Worm (Caenorhabditis elegans) whole organism, L1 larva: ENCODE results near the gene eri-1.

ENCODE experiments used
- F16B12.6 ChIP-seq: fragments of 150-350 bp; optimal IDR thresholded peaks from 2 replicates; lab custom pipeline; 2014; ENCODE audit warnings: missing biosample characterization, missing genetic modification characterization
- Y116A8C.19 ChIP-seq: sonication (generic microtip); optimal IDR thresholded peaks from 2 replicates; lab custom pipeline; 2016; ENCODE audit warnings: missing compliant biosample characterization, missing genetic modification characterization, borderline replicate concordance
- aha-1 ChIP-seq: fragments of 150-350 bp; optimal IDR thresholded peaks from 2 replicates; lab custom pipeline; 2014; ENCODE audit warnings: missing biosample characterization, missing genetic modification characterization
- aly-2 ChIP-seq: fragments of 150-350 bp; optimal IDR thresholded peaks from 2 replicates; lab custom pipeline; 2014; ENCODE audit warnings: missing biosample characterization, missing genetic modification characterization
- blmp-1 ChIP-seq: fragments of 150-350 bp; optimal IDR thresholded peaks from 2 replicates; lab custom pipeline; 2014; ENCODE audit warnings: missing biosample characterization, missing genetic modification characterization
- ceh-8 ChIP-seq: fragments of 200-800 bp; sonication (Bioruptor generic); optimal IDR thresholded peaks from 2 replicates; lab custom pipeline; 2018; ENCODE audit warnings: mild to moderate bottlenecking, missing genetic modification characterization, moderate library complexity, missing compliant biosample characterization
- ceh-82 ChIP-seq, 3 experiments: fragments of 150-350 bp in 1 of 3; sonication (generic microtip) in 2 of 3; optimal IDR thresholded peaks; 2 replicates each; lab custom pipeline; 2014 to 2017; ENCODE audit warnings: missing biosample characterization in 3 of 3, missing genetic modification characterization in 3 of 3
- dsc-1 ChIP-seq: sonication (generic microtip); optimal IDR thresholded peaks from 2 replicates; lab custom pipeline; 2016; ENCODE audit warnings: mild to moderate bottlenecking, missing genetic modification characterization, missing compliant biosample characterization
- efl-1 ChIP-seq, 4 experiments: fragments of 150-350 bp; optimal IDR thresholded peaks in 3 of 4; peaks in 1 of 4; 1 replicate in 1 of 4; 2 replicates in 3 of 4; lab custom pipeline; 2014; ENCODE audit warnings: missing biosample characterization in 2 of 4, missing genetic modification characterization in 2 of 4, missing genetic modification reagents in 2 of 4
- efl-3 ChIP-seq: fragments of 200-800 bp; sonication (Bioruptor generic); optimal IDR thresholded peaks from 2 replicates; lab custom pipeline; 2018; ENCODE audit warnings: mild to moderate bottlenecking, missing genetic modification characterization, missing compliant biosample characterization
- egl-13 ChIP-seq: sonication (generic microtip); optimal IDR thresholded peaks from 2 replicates; lab custom pipeline; 2016; ENCODE audit warnings: missing genotype, missing genetic modification reagents, missing genetic modification characterization, missing compliant biosample characterization
- egl-27 ChIP-seq, 2 experiments: fragments of 150-350 bp in 1 of 2; sonication (generic microtip); optimal IDR thresholded peaks; 3 replicates each; lab custom pipeline; 2017 to 2018; ENCODE audit warnings: missing biosample characterization in 2 of 2, missing genetic modification characterization in 2 of 2, missing genetic modification reagents in 2 of 2
- elt-3 ChIP-seq, 6 experiments: fragments of 150-350 bp in 1 of 6; sonication (generic microtip); optimal IDR thresholded peaks; 2 replicates each; lab custom pipeline; 2017 to 2018; ENCODE audit warnings: missing biosample characterization in 6 of 6, missing genetic modification characterization in 6 of 6, inconsistent platforms in 1 of 6
- ets-5 ChIP-seq: fragments of 200-800 bp; sonication (Bioruptor generic); IDR thresholded peaks from 2 replicates; pipeline ENCODE4 v1.3.6; 2022; ENCODE audit warnings: missing genetic modification characterization, missing compliant biosample characterization
- fkh-4 ChIP-seq: sonication (generic microtip); optimal IDR thresholded peaks from 2 replicates; lab custom pipeline; 2016; ENCODE audit warnings: missing compliant biosample characterization, missing genetic modification characterization, borderline replicate concordance
- fkh-8 ChIP-seq: sonication (generic microtip); optimal IDR thresholded peaks from 2 replicates; lab custom pipeline; 2016; ENCODE audit warnings: mild to moderate bottlenecking, missing genetic modification characterization, missing compliant biosample characterization
- fos-1 ChIP-seq: fragments of 150-350 bp; optimal IDR thresholded peaks from 2 replicates; lab custom pipeline; 2014; ENCODE audit warnings: missing biosample characterization, missing genetic modification characterization
- grh-1 ChIP-seq: fragments of 200-800 bp; sonication (Bioruptor generic); IDR thresholded peaks from 2 replicates; pipeline ENCODE4 v1.3.6; 2022; ENCODE audit warnings: missing genetic modification reagents, missing genetic modification characterization, missing compliant biosample characterization
- hlh-17 ChIP-seq: fragments of 200-800 bp; sonication (Bioruptor generic); optimal IDR thresholded peaks from 2 replicates; lab custom pipeline; 2018; ENCODE audit warnings: missing genetic modification characterization, mild to moderate bottlenecking, missing compliant biosample characterization, moderate library complexity, borderline replicate concordance
- hlh-4 ChIP-seq: sonication (generic microtip); optimal IDR thresholded peaks from 2 replicates; lab custom pipeline; 2016; ENCODE audit warnings: mild to moderate bottlenecking, missing genetic modification characterization, missing compliant biosample characterization
- hpl-2 ChIP-seq: fragments of 150-350 bp; optimal IDR thresholded peaks from 2 replicates; lab custom pipeline; 2014; ENCODE audit warnings: missing biosample characterization, missing genetic modification reagents, missing genetic modification characterization
- irx-1 ChIP-seq: sonication (generic microtip); optimal IDR thresholded peaks from 2 replicates; lab custom pipeline; 2016; ENCODE audit warnings: missing genetic modification characterization, missing compliant biosample characterization
- isw-1 ChIP-seq: fragments of 200-800 bp; sonication (Bioruptor generic); IDR thresholded peaks from 2 replicates; pipeline ENCODE4 v1.3.6; 2022; ENCODE audit warnings: missing genetic modification characterization, missing compliant biosample characterization
- jun-1 ChIP-seq: fragments of 150-350 bp; optimal IDR thresholded peaks from 2 replicates; lab custom pipeline; 2014; ENCODE audit warnings: missing biosample characterization, missing genetic modification reagents, missing genetic modification characterization
- lin-13 ChIP-seq: fragments of 150-350 bp; optimal IDR thresholded peaks from 2 replicates; lab custom pipeline; 2014; ENCODE audit warnings: missing biosample characterization, missing genetic modification reagents, missing genetic modification characterization
- lin-14 ChIP-seq: fragments of 200-800 bp; sonication (Bioruptor generic); optimal IDR thresholded peaks from 2 replicates; lab custom pipeline; 2018; ENCODE audit warnings: mild to moderate bottlenecking, missing genetic modification characterization, moderate library complexity, missing compliant biosample characterization
- lin-35 ChIP-seq, 2 experiments: fragments of 150-350 bp; optimal IDR thresholded peaks; 2 replicates each; lab custom pipeline; 2014; ENCODE audit warnings: missing biosample characterization in 2 of 2, missing genetic modification characterization in 2 of 2, missing genetic modification reagents in 2 of 2
- lin-39 ChIP-seq: fragments of 150-350 bp; optimal IDR thresholded peaks from 2 replicates; lab custom pipeline; 2014; ENCODE audit warnings: missing biosample characterization, missing genetic modification reagents, missing genetic modification characterization
- lir-3 ChIP-seq: sonication (generic microtip); optimal IDR thresholded peaks from 2 replicates; lab custom pipeline; 2016; ENCODE audit warnings: mild to moderate bottlenecking, missing genetic modification characterization, moderate library complexity, missing compliant biosample characterization; ENCODE audit not compliant: poor library complexity
- lsy-2 ChIP-seq, 2 experiments: fragments of 150-350 bp; optimal IDR thresholded peaks; 2 replicates each; lab custom pipeline; 2014; ENCODE audit warnings: missing biosample characterization in 2 of 2, missing genetic modification characterization in 2 of 2
- mdl-1 ChIP-seq, 2 experiments: fragments of 150-350 bp; optimal IDR thresholded peaks; 2 replicates each; lab custom pipeline; 2014 to 2017; ENCODE audit warnings: missing biosample characterization in 2 of 2, missing genetic modification characterization in 2 of 2, inconsistent platforms in 1 of 2
- mef-2 ChIP-seq: fragments of 150-350 bp; optimal IDR thresholded peaks from 2 replicates; lab custom pipeline; 2014; ENCODE audit warnings: missing biosample characterization, missing genetic modification characterization
- mep-1 ChIP-seq: fragments of 150-350 bp; optimal IDR thresholded peaks from 2 replicates; lab custom pipeline; 2014; ENCODE audit warnings: missing biosample characterization, missing genetic modification characterization
- nhr-12 ChIP-seq: sonication (generic microtip); optimal IDR thresholded peaks from 2 replicates; lab custom pipeline; 2017; ENCODE audit warnings: missing biosample characterization, missing genetic modification characterization
- nhr-20 ChIP-seq: sonication (generic microtip); optimal IDR thresholded peaks from 2 replicates; lab custom pipeline; 2016; ENCODE audit warnings: mild to moderate bottlenecking, missing genetic modification characterization, missing compliant biosample characterization
- nhr-28 ChIP-seq: fragments of 150-350 bp; optimal IDR thresholded peaks from 2 replicates; lab custom pipeline; 2014; ENCODE audit warnings: missing biosample characterization, missing genetic modification characterization
- nhr-71 ChIP-seq: sonication (generic microtip); optimal IDR thresholded peaks from 2 replicates; lab custom pipeline; 2016; ENCODE audit warnings: mild to moderate bottlenecking, missing genetic modification characterization, moderate library complexity, missing compliant biosample characterization
- nhr-76 ChIP-seq: sonication (generic microtip); optimal IDR thresholded peaks from 2 replicates; lab custom pipeline; 2017; ENCODE audit warnings: missing biosample characterization, missing genetic modification characterization
- nhr-84 ChIP-seq: sonication (generic microtip); optimal IDR thresholded peaks from 2 replicates; lab custom pipeline; 2017; ENCODE audit warnings: missing biosample characterization, missing genetic modification characterization
- nhr-90 ChIP-seq: sonication (generic microtip); optimal IDR thresholded peaks from 2 replicates; lab custom pipeline; 2016; ENCODE audit warnings: mild to moderate bottlenecking, missing genetic modification characterization, missing compliant biosample characterization; ENCODE audit not compliant: poor library complexity
- rnt-1 ChIP-seq: sonication (generic microtip); optimal IDR thresholded peaks from 2 replicates; lab custom pipeline; 2016; ENCODE audit warnings: mild to moderate bottlenecking, missing genetic modification characterization, moderate library complexity, missing compliant biosample characterization
- skn-1 ChIP-seq: fragments of 150-350 bp; optimal IDR thresholded peaks from 2 replicates; lab custom pipeline; 2014; ENCODE audit warnings: missing biosample characterization, missing genetic modification characterization
- sox-4 ChIP-seq: sonication (generic microtip); optimal IDR thresholded peaks from 2 replicates; lab custom pipeline; 2016; ENCODE audit warnings: missing genetic modification characterization, missing compliant biosample characterization
- swsn-7 ChIP-seq: sonication (generic microtip); optimal IDR thresholded peaks from 2 replicates; lab custom pipeline; 2016; ENCODE audit warnings: missing genetic modification characterization, missing compliant biosample characterization
- tlp-1 ChIP-seq: fragments of 150-350 bp; optimal IDR thresholded peaks from 2 replicates; lab custom pipeline; 2014; ENCODE audit warnings: missing biosample characterization, missing genetic modification characterization
- unc-130 ChIP-seq: fragments of 150-350 bp; optimal IDR thresholded peaks from 2 replicates; lab custom pipeline; 2017; ENCODE audit warnings: missing biosample characterization, missing genetic modification characterization, inconsistent platforms
- unc-62 ChIP-seq: fragments of 150-350 bp; optimal IDR thresholded peaks from 2 replicates; lab custom pipeline; 2014; ENCODE audit warnings: missing biosample characterization, missing genetic modification reagents, missing genetic modification characterization
- unc-86 ChIP-seq: sonication (generic microtip); optimal IDR thresholded peaks from 2 replicates; lab custom pipeline; 2016; ENCODE audit warnings: missing genetic modification characterization, missing compliant biosample characterization
- unc-98 ChIP-seq: fragments of 200-800 bp; sonication (Bioruptor generic); IDR thresholded peaks from 2 replicates; pipeline ENCODE4 v1.3.6; 2022; ENCODE audit warnings: missing genetic modification characterization, missing compliant biosample characterization
- zag-1 ChIP-seq: fragments of 150-350 bp; optimal IDR thresholded peaks from 2 replicates; lab custom pipeline; 2014; ENCODE audit warnings: missing biosample characterization, missing genetic modification characterization
- zip-4 ChIP-seq: fragments of 200-800 bp; sonication (Bioruptor generic); optimal IDR thresholded peaks from 2 replicates; lab custom pipeline; 2018; ENCODE audit warnings: mild to moderate bottlenecking, missing genetic modification characterization, moderate library complexity, missing compliant biosample characterization
- ztf-4 ChIP-seq: fragments of 150-350 bp; optimal IDR thresholded peaks from 2 replicates; lab custom pipeline; 2014; ENCODE audit warnings: missing biosample characterization, missing genetic modification characterization

The eri-1 gene

ce11 chrIV:410420-410891 lies 9.3 kb downstream of the eri-1 start, which contains the start of gene T07A9.12 (continued):
- peak; percentile 32 for TF ChIP-seq blmp-1 (tag; lab: Kevin White, UChicago)
- TF ChIP-seq F16B12.6 (tag; lab: Kevin White, UChicago), result peak; percentile 25
- TF ChIP-seq ceh-82 (tag; optimal IDR thresholded peaks at IDR 0.05; lab: Kevin White, UChicago), result peak; percentile 3 to 70 (median 64)
- peak; percentile 47 for TF ChIP-seq isw-1 (GFP tag; lab: Robert Waterston, UW)
- peak; percentile 83 for TF ChIP-seq fkh-8 (tag; lab: Kevin White, UChicago)
- peak; percentile 90 for TF ChIP-seq nhr-71 (tag; lab: Kevin White, UChicago)
- TF ChIP-seq nhr-90 (tag; lab: Kevin White, UChicago), result peak; percentile 77
- no peak for TF ChIP-seq zip-4
- peak in 1 of 2 experiments; percentile 50 for TF ChIP-seq egl-27 (tag; optimal IDR thresholded peaks at IDR 0.05; lab: Kevin White, UChicago)
- TF ChIP-seq mep-1 (tag; lab: Kevin White, UChicago), result peak; percentile 86
- peak; percentile 63 for TF ChIP-seq jun-1 (tag; lab: Kevin White, UChicago)
- no peak for TF ChIP-seq aha-1 (tag; lab: Kevin White, UChicago)
- peak; percentile 74 to 76 for TF ChIP-seq lin-35 (GFP tag; optimal IDR thresholded peaks at IDR 0.05; lab: Kevin White, UChicago)
- no peak for TF ChIP-seq hpl-2 (GFP tag; lab: Kevin White, UChicago)
- TF ChIP-seq efl-1 (optimal IDR thresholded peaks at IDR 0.05; lab: Kevin White, UChicago), result peak; percentile 76 to 84
- TF ChIP-seq efl-1 (GFP tag; optimal IDR thresholded peaks at IDR 0.05 in 1 of 2; lab: Kevin White, UChicago), result peak; percentile 41 to 92
- no peak for TF ChIP-seq unc-62 (GFP tag; lab: Kevin White, UChicago)
- peak; percentile 51 for TF ChIP-seq unc-86 (tag; lab: Kevin White, UChicago)
- no peak for TF ChIP-seq tlp-1 (tag; lab: Kevin White, UChicago)
- no peak for TF ChIP-seq nhr-12 (tag; lab: Kevin White, UChicago)
- TF ChIP-seq lsy-2 (tag; optimal IDR thresholded peaks at IDR 0.05; lab: Kevin White, UChicago), result peak; percentile 82 to 88
- peak; percentile 81 for TF ChIP-seq nhr-20 (tag; lab: Kevin White, UChicago)
- no peak for TF ChIP-seq nhr-76
- TF ChIP-seq aly-2 (tag; lab: Kevin White, UChicago), result peak; percentile 36
- no peak for TF ChIP-seq fkh-4 (tag; lab: Kevin White, UChicago)
- TF ChIP-seq efl-3 (GFP tag; lab: Kevin White, UChicago), result no peak
- TF ChIP-seq Y116A8C.19 (tag; lab: Kevin White, UChicago), result peak; percentile 41
- TF ChIP-seq mef-2 (tag; lab: Kevin White, UChicago), result peak; percentile 23
- TF ChIP-seq lir-3 (tag; lab: Kevin White, UChicago), result peak; percentile 84
- TF ChIP-seq grh-1, result no peak
- no peak for TF ChIP-seq ztf-4 (tag; lab: Kevin White, UChicago)
- TF ChIP-seq sox-4, result peak; percentile 55
- TF ChIP-seq egl-13 (tag; lab: Kevin White, UChicago), result peak; percentile 54
- TF ChIP-seq unc-98 (GFP tag; lab: Robert Waterston, UW), result peak; percentile 71
- no peak for TF ChIP-seq zag-1 (tag; lab: Kevin White, UChicago)
- TF ChIP-seq skn-1 (tag; lab: Kevin White, UChicago), result peak; percentile 44
- TF ChIP-seq hlh-17 (GFP tag; lab: Kevin White, UChicago), result no peak
- TF ChIP-seq lin-13 (GFP tag; lab: Kevin White, UChicago), result peak; percentile 69
- no peak for TF ChIP-seq nhr-28 (tag; lab: Kevin White, UChicago)
- no peak for TF ChIP-seq elt-3 (tag; optimal IDR thresholded peaks at IDR 0.05; lab: Kevin White, UChicago)
- TF ChIP-seq lin-14, result no peak
- TF ChIP-seq hlh-4 (tag; lab: Kevin White, UChicago), result no peak
- peak; percentile 35 for TF ChIP-seq irx-1 (tag; lab: Kevin White, UChicago)
- peak; percentile 54 for TF ChIP-seq dsc-1
- peak; percentile 77 for TF ChIP-seq fos-1 (tag; lab: Kevin White, UChicago)
- peak in 1 of 2 experiments; percentile 50 for TF ChIP-seq mdl-1 (tag; optimal IDR thresholded peaks at IDR 0.05; lab: Kevin White, UChicago)
- TF ChIP-seq ets-5, result no peak
- TF ChIP-seq lin-39 (tag; lab: Kevin White, UChicago), result no peak
- peak; percentile 77 for TF ChIP-seq unc-130 (tag; lab: Kevin White, UChicago)
- TF ChIP-seq ceh-8 (GFP tag; lab: Kevin White, UChicago), result no peak
- TF ChIP-seq swsn-7 (tag; lab: Kevin White, UChicago), result peak; percentile 80
- TF ChIP-seq nhr-84 (tag; lab: Kevin White, UChicago), result no peak
- TF ChIP-seq rnt-1 (tag; lab: Kevin White, UChicago), result peak; percentile 82
